Worm (Caenorhabditis elegans): ENCODE data around the gene C16C8.27.
"Not testable (repeated sequence)": the region's sequence is repeated elsewhere in the genome, so short reads cannot be mapped to it uniquely, and the experiment has no call there.

DNA sequence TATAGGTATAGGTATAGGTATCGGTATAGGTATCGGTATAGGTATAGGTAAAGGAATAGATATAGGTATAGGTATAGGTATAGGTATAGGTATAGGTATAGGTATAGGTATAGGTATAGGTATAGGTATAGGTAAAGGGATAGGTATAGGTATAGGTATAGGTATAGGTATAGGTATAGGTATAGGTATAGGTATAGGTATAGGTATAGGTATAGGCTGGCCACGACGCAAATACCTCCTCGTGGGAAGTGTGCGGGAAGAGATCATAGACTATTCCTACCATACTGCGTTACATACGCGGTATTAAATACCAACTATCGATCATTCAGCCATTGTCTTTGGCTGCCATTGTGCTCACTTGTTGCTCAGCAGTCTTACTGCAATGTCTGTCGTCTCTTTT is 49.3 kb downstream of the C16C8.27 start, which contains the start of gene fbxb-112:
- TF ChIP-seq alr-1 (tag; optimal IDR thresholded peaks at IDR 0.05; ENCODE audit: borderline replicate concordance); zip-4 (GFP tag; optimal IDR thresholded peaks at IDR 0.05); C34B4.2 (tag; optimal IDR thresholded peaks at IDR 0.05); nhr-28 (tag; optimal IDR thresholded peaks at IDR 0.05): not testable (repeated sequence)

Measured in whole organism, L1 larva.